Fruit fly (Drosophila melanogaster) whole organism, adult: Measurements from ENCODE around the gene CG12123.

Source experiments
- CG11617 ChIP-seq: fragments of 200-800 bp; sonication (Bioruptor generic); optimal IDR thresholded peaks from 2 replicates; lab custom pipeline; 2017; ENCODE audit warnings: mild to moderate bottlenecking, missing biosample characterization, missing genetic modification reagents, missing genetic modification characterization
- CG12768 ChIP-seq: fragments of 200-800 bp; sonication (Bioruptor generic); optimal IDR thresholded peaks from 2 replicates; lab custom pipeline; 2017; ENCODE audit warnings: missing biosample characterization, missing genetic modification characterization, mild to moderate bottlenecking, moderate library complexity, missing genetic modification reagents
- CG14711 ChIP-seq: fragments of 200-800 bp; sonication (Bioruptor generic); optimal IDR thresholded peaks from 2 replicates; lab custom pipeline; 2018; ENCODE audit warnings: missing biosample characterization, mild to moderate bottlenecking, missing genetic modification characterization, moderate library complexity
- CG1620 ChIP-seq: fragments of 200-800 bp; sonication (Bioruptor generic); optimal IDR thresholded peaks from 2 replicates; lab custom pipeline; 2016; ENCODE audit warnings: missing biosample characterization, missing genetic modification characterization
- CG33017 ChIP-seq: fragments of 200-800 bp; sonication (Bioruptor generic); optimal IDR thresholded peaks from 2 replicates; lab custom pipeline; 2018; ENCODE audit warnings: missing biosample characterization, mild to moderate bottlenecking, missing genetic modification characterization, moderate library complexity
- CG5204 ChIP-seq: fragments of 200-800 bp; sonication (Bioruptor generic); optimal IDR thresholded peaks from 2 replicates; lab custom pipeline; 2016; ENCODE audit warnings: missing biosample characterization, missing genetic modification characterization
- CG7045 ChIP-seq: fragments of 200-800 bp; sonication (Bioruptor generic); optimal IDR thresholded peaks from 2 replicates; lab custom pipeline; 2017; ENCODE audit warnings: missing biosample characterization, mild to moderate bottlenecking, missing genetic modification characterization
- CG7101 ChIP-seq: fragments of 200-800 bp; sonication (Bioruptor generic); optimal IDR thresholded peaks from 2 replicates; lab custom pipeline; 2018; ENCODE audit warnings: missing biosample characterization, mild to moderate bottlenecking, missing genetic modification characterization, moderate library complexity
- Clk ChIP-seq: fragments of 200-800 bp; sonication (Bioruptor generic); optimal IDR thresholded peaks from 2 replicates; lab custom pipeline; 2017; ENCODE audit warnings: missing biosample characterization, missing genetic modification characterization
- Hr96 ChIP-seq: fragments of 200-800 bp; sonication (Bioruptor generic); optimal IDR thresholded peaks from 2 replicates; lab custom pipeline; 2016; ENCODE audit warnings: missing biosample characterization, missing genetic modification characterization
- bab1 ChIP-seq: fragments of 200-800 bp; sonication (Bioruptor generic); optimal IDR thresholded peaks from 3 replicates; lab custom pipeline; 2019; ENCODE audit warnings: missing biosample characterization, mild to moderate bottlenecking, missing genetic modification characterization, moderate library complexity
- cic ChIP-seq: fragments of 200-800 bp; sonication (Bioruptor generic); optimal IDR thresholded peaks from 2 replicates; lab custom pipeline; 2017; ENCODE audit warnings: missing biosample characterization, mild to moderate bottlenecking, missing genetic modification characterization, moderate library complexity
- cnc ChIP-seq, 2 experiments: fragments of >200 bp; optimal IDR thresholded peaks; 2 replicates each; lab custom pipeline; 2017
- kay ChIP-seq: fragments of 200-800 bp; sonication (Bioruptor generic); peaks from one replicate; lab custom pipeline; 2016; ENCODE audit warnings: missing biosample characterization, missing genetic modification characterization, borderline replicate concordance
- ovo ChIP-seq: fragments of 200-800 bp; sonication (Bioruptor generic); optimal IDR thresholded peaks from 2 replicates; lab custom pipeline; 2016; ENCODE audit warnings: missing biosample characterization, missing genetic modification characterization
- pad ChIP-seq: fragments of 200-800 bp; sonication (Bioruptor generic); optimal IDR thresholded peaks from 3 replicates; lab custom pipeline; 2017; ENCODE audit warnings: missing biosample characterization, missing genetic modification characterization, mild to moderate bottlenecking, moderate library complexity, missing genetic modification reagents
- tj ChIP-seq: fragments of 200-800 bp; sonication (Bioruptor generic); optimal IDR thresholded peaks from 3 replicates; lab custom pipeline; 2017; ENCODE audit warnings: missing biosample characterization, mild to moderate bottlenecking, missing genetic modification characterization, moderate library complexity
- toe ChIP-seq: fragments of 200-800 bp; sonication (Bioruptor generic); optimal IDR thresholded peaks from 2 replicates; lab custom pipeline; 2016; ENCODE audit warnings: missing biosample characterization, missing genetic modification characterization

CG12123 gene

dm6 chrX:8396611-8397010, 45.5 kb downstream of the CG12123 start:
- TF ChIP-seq ovo (GFP tag; lab: Kevin White, UChicago) (no peak), CG7101 (tag; lab: Kevin White, UChicago) (no peak), toe (GFP tag; lab: Kevin White, UChicago) (no peak), CG11617 (GFP tag; lab: Kevin White, UChicago) (no peak), Clk (no peak), Hr96 (no peak), CG14711 (tag; lab: Kevin White, UChicago) (no peak), cic (no peak), CG1620 (GFP tag; lab: Kevin White, UChicago) (no peak), CG12768 (GFP tag; lab: Kevin White, UChicago) (no peak), kay (GFP tag; lab: Kevin White, UChicago) (no peak), cnc (optimal IDR thresholded peaks at IDR 0.05; lab: Kevin White, UChicago) (no peak), bab1 (no peak), CG7045 (GFP tag; lab: Kevin White, UChicago) (no peak), CG33017 (no peak), CG5204 (GFP tag; lab: Kevin White, UChicago) (no peak), tj (no peak), pad (no peak)
